Worm (Caenorhabditis elegans) whole organism, early embryonic: Measurements from ENCODE around the gene sax-7.

ENCODE experiments used
- aly-1 ChIP-seq: sonication (generic microtip); optimal IDR thresholded peaks from 2 replicates; lab custom pipeline; 2016; ENCODE audit warnings: missing genetic modification characterization, missing compliant biosample characterization
- ama-1 ChIP-seq: fragments of 150-350 bp; optimal IDR thresholded peaks from 2 replicates; lab custom pipeline; 2014
- ceh-36 ChIP-seq: sonication (generic microtip); optimal IDR thresholded peaks from 2 replicates; lab custom pipeline; 2016; ENCODE audit warnings: missing genetic modification characterization, inconsistent platforms, missing compliant biosample characterization
- flt-1 ChIP-seq: fragments of 200-800 bp; sonication (Bioruptor generic); IDR thresholded peaks from 2 replicates; pipeline ENCODE4 v1.3.6; 2022; ENCODE audit warnings: missing genetic modification characterization, missing compliant biosample characterization
- hnd-1 ChIP-seq: sonication (generic microtip); optimal IDR thresholded peaks from 2 replicates; lab custom pipeline; 2016; ENCODE audit warnings: missing genetic modification characterization, missing compliant biosample characterization
- pes-1 ChIP-seq: fragments of 200-800 bp; sonication (Bioruptor generic); IDR thresholded peaks from 2 replicates; pipeline ENCODE4 v1.3.6; 2022; ENCODE audit warnings: missing genetic modification reagents, missing genetic modification characterization, missing compliant biosample characterization
- sea-1 ChIP-seq: fragments of 200-800 bp; sonication (Bioruptor generic); conservative IDR thresholded peaks from 2 replicates; pipeline ENCODE4 v1.3.6; 2022; ENCODE audit warnings: missing genetic modification characterization, missing compliant biosample characterization
- tbx-37 ChIP-seq: fragments of 200-800 bp; sonication (Bioruptor generic); conservative IDR thresholded peaks from 2 replicates; pipeline ENCODE4 v1.3.6; 2022; ENCODE audit warnings: missing genetic modification reagents, missing genetic modification characterization, missing compliant biosample characterization
- tra-4 ChIP-seq: sonication (generic microtip); optimal IDR thresholded peaks from 2 replicates; lab custom pipeline; 2017; ENCODE audit warnings: missing genetic modification characterization, missing compliant biosample characterization

DNA sequence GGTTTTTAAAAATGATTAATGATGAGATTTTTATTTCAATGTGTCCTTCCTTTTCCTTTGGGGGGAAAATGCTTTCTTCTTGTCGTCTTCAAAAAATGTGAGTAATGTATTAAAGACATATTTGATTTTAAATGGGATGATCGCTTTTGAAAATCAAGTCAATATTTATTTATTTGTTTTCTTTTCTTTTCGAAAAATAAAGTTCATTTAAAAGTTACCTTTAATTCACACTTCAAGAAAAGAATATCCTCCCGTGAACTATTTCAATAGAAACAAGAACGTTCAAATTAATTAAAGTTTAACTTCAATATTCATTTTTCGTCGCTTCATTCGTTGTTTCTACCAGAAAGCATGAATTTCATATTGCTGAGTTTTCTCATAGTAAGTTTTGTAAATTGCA lies 53.0 kb downstream of the sax-7 start, which contains the start of gene irld-8:
- no peak for TF ChIP-seq ama-1 (lab: Kevin White, UChicago)
- no peak for TF ChIP-seq aly-1 (tag; lab: Kevin White, UChicago)
- no peak for TF ChIP-seq tbx-37 (GFP tag; lab: Robert Waterston, UW)
- no peak for TF ChIP-seq hnd-1 (tag; lab: Kevin White, UChicago)
- TF ChIP-seq tra-4 (tag; lab: Kevin White, UChicago), result no peak
- TF ChIP-seq ceh-36 (tag; lab: Kevin White, UChicago), result no peak
- no peak for TF ChIP-seq sea-1 (GFP tag; lab: Robert Waterston, UW)
- no peak for TF ChIP-seq flt-1 (GFP tag; lab: Robert Waterston, UW)
- no peak for TF ChIP-seq pes-1 (GFP tag; lab: Robert Waterston, UW)
